Worm (Caenorhabditis elegans): ENCODE data around the gene ZC190.6.

Gene ZC190.6

ce11 chrV:8670759-8671158 is 6.3 kb downstream of the ZC190.6 start:
- no peak for TF ChIP-seq egl-27 (tag; optimal IDR thresholded peaks at IDR 0.05)
- TF ChIP-seq hmg-11 (tag; optimal IDR thresholded peaks at IDR 0.05), result no peak
- no peak for TF ChIP-seq R02D3.7 (tag; optimal IDR thresholded peaks at IDR 0.05)
- no peak for TF ChIP-seq fkh-2 (tag; optimal IDR thresholded peaks at IDR 0.05)
- TF ChIP-seq ZK546.5 (tag; optimal IDR thresholded peaks at IDR 0.05), result no peak
- TF ChIP-seq mml-1 (tag; optimal IDR thresholded peaks at IDR 0.05), result no peak
- TF ChIP-seq ztf-4 (tag; optimal IDR thresholded peaks at IDR 0.05), result no peak
- no peak for TF ChIP-seq nhr-25 (tag; optimal IDR thresholded peaks at IDR 0.05)
- TF ChIP-seq nhr-12 (tag; optimal IDR thresholded peaks at IDR 0.05), result no peak
- no peak for TF ChIP-seq ceh-82 (tag; optimal IDR thresholded peaks at IDR 0.05)
- no peak for TF ChIP-seq nhr-11 (tag; optimal IDR thresholded peaks at IDR 0.05)
- TF ChIP-seq sea-2 (GFP tag; optimal IDR thresholded peaks at IDR 0.05), result no peak
- TF ChIP-seq elt-3 (tag; optimal IDR thresholded peaks at IDR 0.05), result no peak
- no peak for TF ChIP-seq elt-2 (tag; optimal IDR thresholded peaks at IDR 0.05)
- TF ChIP-seq nhr-43 (tag; optimal IDR thresholded peaks at IDR 0.05; ENCODE audit: poor library complexity, severe bottlenecking), result no peak
- no peak for TF ChIP-seq fos-1 (tag; optimal IDR thresholded peaks at IDR 0.05)
- no peak for TF ChIP-seq lin-15B (tag; optimal IDR thresholded peaks at IDR 0.05)
- TF ChIP-seq nhr-67 (tag; optimal IDR thresholded peaks at IDR 0.05), result no peak
- TF ChIP-seq fkh-10 (GFP tag; optimal IDR thresholded peaks at IDR 0.05), result no peak

ce11 chrV:8668224-8668623 is 8.9 kb downstream of the ZC190.6 start:
- TF ChIP-seq daf-12 (tag; optimal IDR thresholded peaks at IDR 0.05), result no peak
- no peak for TF ChIP-seq fos-1 (tag; optimal IDR thresholded peaks at IDR 0.05)
- no peak for TF ChIP-seq ztf-4 (tag; optimal IDR thresholded peaks at IDR 0.05)
- peak; percentile 44 for TF ChIP-seq nhr-25 (tag; optimal IDR thresholded peaks at IDR 0.05)
- peak; percentile 83 for TF ChIP-seq elt-1 (tag; optimal IDR thresholded peaks at IDR 0.05)

- TF ChIP-seq ceh-16 (tag; optimal IDR thresholded peaks at IDR 0.05) (no peak), ZK546.5 (tag; optimal IDR thresholded peaks at IDR 0.05) (no peak), egl-5 (tag; optimal IDR thresholded peaks at IDR 0.05) (no peak), lin-39 (tag; optimal IDR thresholded peaks at IDR 0.05) (peak; percentile 4), ztf-4 (tag; optimal IDR thresholded peaks at IDR 0.05) (no peak), aly-2 (tag; optimal IDR thresholded peaks at IDR 0.05) (no peak), nhr-23 (tag; optimal IDR thresholded peaks at IDR 0.05) (no peak), tbx-2 (tag; optimal IDR thresholded peaks at IDR 0.05) (no peak), nhr-77 (tag; optimal IDR thresholded peaks at IDR 0.05) (no peak), elt-3 (tag; optimal IDR thresholded peaks at IDR 0.05) (no peak), nhr-12 (tag; optimal IDR thresholded peaks at IDR 0.05) (no peak), mdl-1 (tag; optimal IDR thresholded peaks at IDR 0.05) (no peak), ceh-9 (tag; optimal IDR thresholded peaks at IDR 0.05) (no peak), pqm-1 (tag; optimal IDR thresholded peaks at IDR 0.05) (no peak), nhr-25 (tag; optimal IDR thresholded peaks at IDR 0.05) (peak; percentile 30)
These were observed 9.7 kb downstream of the ZC190.6 start for ce11 chrV:8667230-8668021.

ce11 chrV:8665765-8666164 is 11.3 kb downstream of the ZC190.6 start, which contains the start of gene ZC190.4:
TSS of gene ZC190.4 (plus strand) at chrV:8666065.
- no peak for TF ChIP-seq R02D3.7 (tag; optimal IDR thresholded peaks at IDR 0.05)
- no peak for TF ChIP-seq nhr-67 (tag; optimal IDR thresholded peaks at IDR 0.05)
- no peak for TF ChIP-seq ceh-9 (tag; optimal IDR thresholded peaks at IDR 0.05)
- no peak for TF ChIP-seq unc-62 (GFP tag; optimal IDR thresholded peaks at IDR 0.05)
- TF ChIP-seq zag-1 (tag; optimal IDR thresholded peaks at IDR 0.05), result no peak
- no peak for TF ChIP-seq elt-2 (tag; optimal IDR thresholded peaks at IDR 0.05)
- no peak for TF ChIP-seq ZK546.5 (tag; optimal IDR thresholded peaks at IDR 0.05)
- no peak for TF ChIP-seq nhr-28 (tag; optimal IDR thresholded peaks at IDR 0.05)
- TF ChIP-seq lin-15B (tag; optimal IDR thresholded peaks at IDR 0.05), result no peak
- TF ChIP-seq tbx-2 (tag; optimal IDR thresholded peaks at IDR 0.05), result no peak
- TF ChIP-seq snpc-4 (tag; optimal IDR thresholded peaks at IDR 0.05), result no peak
- TF ChIP-seq fkh-10 (GFP tag; optimal IDR thresholded peaks at IDR 0.05), result no peak
- no peak for TF ChIP-seq ztf-11 (tag; optimal IDR thresholded peaks at IDR 0.05)
- TF ChIP-seq pha-4 (tag; optimal IDR thresholded peaks at IDR 0.05), result no peak
- no peak for TF ChIP-seq nhr-25 (tag; optimal IDR thresholded peaks at IDR 0.05)
- TF ChIP-seq nhr-12 (tag; optimal IDR thresholded peaks at IDR 0.05), result no peak
- no peak for TF ChIP-seq hmg-11 (tag; optimal IDR thresholded peaks at IDR 0.05)
